Fruit fly (Drosophila melanogaster) whole organism, embryonic: Measurements from ENCODE around the gene CG4297.

Experiments
- Asciz ChIP-seq: fragments of 200-800 bp; sonication (Bioruptor generic); optimal IDR thresholded peaks from 2 replicates; lab custom pipeline; 2017; ENCODE audit warnings: missing biosample characterization, mild to moderate bottlenecking, missing genetic modification characterization, missing genetic modification reagents
- CG11398 ChIP-seq: fragments of 200-800 bp; sonication (Bioruptor generic); optimal IDR thresholded peaks from 2 replicates; lab custom pipeline; 2016; ENCODE audit warnings: missing biosample characterization, missing genetic modification characterization
- CG1602 ChIP-seq: fragments of 200-800 bp; sonication (Bioruptor generic); optimal IDR thresholded peaks from 3 replicates; lab custom pipeline; 2016; ENCODE audit warnings: missing biosample characterization, missing genetic modification characterization
- CG17361 ChIP-seq: fragments of 200-800 bp; sonication (Bioruptor generic); IDR thresholded peaks from 3 replicates; pipeline ENCODE4 v1.3.6; 2022; ENCODE audit warnings: missing biosample characterization, missing genetic modification characterization
- CG17912 ChIP-seq: fragments of 200-800 bp; sonication (Bioruptor generic); optimal IDR thresholded peaks from 2 replicates; lab custom pipeline; 2018; ENCODE audit warnings: missing biosample characterization, mild to moderate bottlenecking, missing genetic modification characterization
- CG2120 ChIP-seq: fragments of 200-800 bp; sonication (Bioruptor generic); optimal IDR thresholded peaks from 3 replicates; lab custom pipeline; 2016; ENCODE audit warnings: missing biosample characterization, missing genetic modification characterization
- CG31224 ChIP-seq: fragments of 200-800 bp; sonication (Bioruptor generic); IDR thresholded peaks from 2 replicates; pipeline ENCODE4 v1.3.6; 2022; ENCODE audit warnings: missing biosample characterization, missing genetic modification characterization
- CG3163 ChIP-seq: fragments of 200-800 bp; sonication (Bioruptor generic); optimal IDR thresholded peaks from 3 replicates; lab custom pipeline; 2016; ENCODE audit warnings: missing biosample characterization, missing genetic modification characterization
- CG33557 ChIP-seq: fragments of 200-800 bp; sonication (Bioruptor generic); optimal IDR thresholded peaks from 2 replicates; lab custom pipeline; 2019; ENCODE audit warnings: missing biosample characterization, mild to moderate bottlenecking, missing genetic modification characterization, moderate library complexity
- CG4707 ChIP-seq: fragments of 200-800 bp; sonication (Bioruptor generic); optimal IDR thresholded peaks from 2 replicates; lab custom pipeline; 2018; ENCODE audit warnings: missing biosample characterization, mild to moderate bottlenecking, missing genetic modification characterization, moderate library complexity
- CG6689 ChIP-seq: fragments of 200-800 bp; sonication (Bioruptor generic); IDR thresholded peaks from 2 replicates; pipeline ENCODE4 v1.3.6; 2022; ENCODE audit warnings: missing biosample characterization, missing genetic modification characterization
- CG8290 ChIP-seq, 3 experiments: fragments of 200-800 bp; sonication (Bioruptor generic); optimal IDR thresholded peaks; 2 replicates each; lab custom pipeline; 2016 to 2019; ENCODE audit warnings: missing biosample characterization in 3 of 3, missing genetic modification characterization in 3 of 3, mild to moderate bottlenecking in 2 of 3, moderate library complexity in 1 of 3
- CG8478 ChIP-seq: fragments of >200 bp; optimal IDR thresholded peaks from 2 replicates; lab custom pipeline; 2018
- CG9609 ChIP-seq: fragments of 200-800 bp; sonication (Bioruptor generic); optimal IDR thresholded peaks from 3 replicates; lab custom pipeline; 2016; ENCODE audit warnings: missing biosample characterization, missing genetic modification characterization
- D19A ChIP-seq: fragments of 200-800 bp; optimal IDR thresholded peaks from 3 replicates; lab custom pipeline; 2019; ENCODE audit warnings: missing biosample characterization, mild to moderate bottlenecking, missing genetic modification characterization, moderate library complexity
- Dip2 ChIP-seq: fragments of 200-800 bp; sonication (Bioruptor generic); IDR thresholded peaks from 2 replicates; pipeline ENCODE4 v1.3.6; 2022; ENCODE audit warnings: missing biosample characterization, missing genetic modification characterization
- Fer3 ChIP-seq: fragments of 200-800 bp; sonication (Bioruptor generic); optimal IDR thresholded peaks from 2 replicates; lab custom pipeline; 2018; ENCODE audit warnings: missing biosample characterization, mild to moderate bottlenecking, missing genetic modification characterization, moderate library complexity
- H15 ChIP-seq: fragments of 200-800 bp; sonication (Bioruptor generic); IDR thresholded peaks from 3 replicates; pipeline ENCODE4 v1.3.6; 2022; ENCODE audit warnings: missing biosample characterization, missing genetic modification characterization
- Hey ChIP-seq: fragments of 200-800 bp; sonication (Bioruptor generic); optimal IDR thresholded peaks from 3 replicates; lab custom pipeline; 2018; ENCODE audit warnings: missing biosample characterization, mild to moderate bottlenecking, missing genetic modification characterization
- Hr3 ChIP-seq: fragments of 200-800 bp; sonication (Bioruptor generic); optimal IDR thresholded peaks from 3 replicates; lab custom pipeline; 2016; ENCODE audit warnings: missing biosample characterization, missing genetic modification characterization
- MBD-R2 ChIP-seq: fragments of 200-800 bp; sonication (Bioruptor generic); IDR thresholded peaks from 2 replicates; pipeline ENCODE4 v1.3.6; 2022; ENCODE audit warnings: missing biosample characterization, missing genetic modification characterization
- Meics ChIP-seq: fragments of 200-800 bp; sonication (Bioruptor generic); optimal IDR thresholded peaks from 2 replicates; lab custom pipeline; 2017; ENCODE audit warnings: missing biosample characterization, mild to moderate bottlenecking, missing genetic modification characterization
- Sox102F ChIP-seq: fragments of 200-800 bp; sonication (Bioruptor generic); optimal IDR thresholded peaks from 2 replicates; lab custom pipeline; 2018; ENCODE audit warnings: missing biosample characterization, mild to moderate bottlenecking, missing genetic modification characterization, moderate library complexity
- Sry-β ChIP-seq: fragments of 200-800 bp; sonication (Bioruptor generic); optimal IDR thresholded peaks from 2 replicates; lab custom pipeline; 2018; ENCODE audit warnings: missing biosample characterization, mild to moderate bottlenecking, missing genetic modification characterization, moderate library complexity
- ab ChIP-seq: fragments of 200-800 bp; sonication (Bioruptor generic); optimal IDR thresholded peaks from 2 replicates; lab custom pipeline; 2016; ENCODE audit warnings: missing biosample characterization, missing genetic modification characterization
- ac ChIP-seq: fragments of 200-800 bp; sonication (Bioruptor generic); optimal IDR thresholded peaks from 3 replicates; lab custom pipeline; 2017; ENCODE audit warnings: missing biosample characterization, mild to moderate bottlenecking, missing genetic modification characterization
- chif ChIP-seq, 2 experiments: fragments of 200-800 bp; sonication (Bioruptor generic); optimal IDR thresholded peaks; 3 replicates each; lab custom pipeline; 2016; ENCODE audit warnings: missing biosample characterization in 2 of 2, missing genetic modification characterization in 2 of 2
- crc ChIP-seq: fragments of 200-800 bp; sonication (Bioruptor generic); optimal IDR thresholded peaks from 2 replicates; lab custom pipeline; 2016; ENCODE audit warnings: missing biosample characterization, missing genetic modification characterization
- dati ChIP-seq: fragments of 200-800 bp; sonication (Bioruptor generic); IDR thresholded peaks from 2 replicates; pipeline ENCODE4 v1.3.6; 2022; ENCODE audit warnings: missing biosample characterization, missing genetic modification characterization
- dm ChIP-seq: fragments of 200-800 bp; sonication (Bioruptor generic); optimal IDR thresholded peaks from 3 replicates; lab custom pipeline; 2016; ENCODE audit warnings: missing biosample characterization, missing genetic modification characterization
- fd3F ChIP-seq: fragments of 200-800 bp; sonication (Bioruptor generic); optimal IDR thresholded peaks from 2 replicates; lab custom pipeline; 2018; ENCODE audit warnings: missing biosample characterization, mild to moderate bottlenecking, missing genetic modification characterization, moderate library complexity
- ftz-f1 ChIP-seq: fragments of 200-800 bp; sonication (Bioruptor generic); optimal IDR thresholded peaks from 2 replicates; lab custom pipeline; 2016; ENCODE audit warnings: missing biosample characterization, missing genetic modification characterization
- fu2 ChIP-seq: fragments of 200-800 bp; sonication (Bioruptor generic); optimal IDR thresholded peaks from 2 replicates; lab custom pipeline; 2016; ENCODE audit warnings: missing biosample characterization, missing genetic modification characterization
- gcm2 ChIP-seq: fragments of 200-800 bp; sonication (Bioruptor generic); optimal IDR thresholded peaks from 2 replicates; lab custom pipeline; 2016; ENCODE audit warnings: missing biosample characterization, missing genetic modification characterization
- gem ChIP-seq: fragments of 200-800 bp; sonication (Bioruptor generic); optimal IDR thresholded peaks from 2 replicates; lab custom pipeline; 2019; ENCODE audit warnings: missing biosample characterization, mild to moderate bottlenecking, missing genetic modification characterization, moderate library complexity
- hth ChIP-seq: fragments of >200 bp; optimal IDR thresholded peaks from 2 replicates; lab custom pipeline; 2017; ENCODE audit warnings: inconsistent platforms
- ken ChIP-seq: fragments of 200-800 bp; sonication (Bioruptor generic); IDR thresholded peaks from 3 replicates; pipeline ENCODE4 v1.3.6; 2022; ENCODE audit warnings: missing biosample characterization, missing genetic modification characterization
- lbe ChIP-seq: fragments of 200-800 bp; sonication (Bioruptor generic); optimal IDR thresholded peaks from 2 replicates; lab custom pipeline; 2016; ENCODE audit warnings: missing biosample characterization, mild to moderate bottlenecking, missing genetic modification characterization
- lilli ChIP-seq: fragments of 200-800 bp; sonication (Bioruptor generic); optimal IDR thresholded peaks from 3 replicates; lab custom pipeline; 2016; ENCODE audit warnings: missing biosample characterization, missing genetic modification characterization
- lmd ChIP-seq: fragments of 200-800 bp; sonication (Bioruptor generic); IDR thresholded peaks from 2 replicates; pipeline ENCODE4 v1.3.6; 2022; ENCODE audit warnings: missing biosample characterization, missing genetic modification characterization
- maf-S ChIP-seq: fragments of 200-800 bp; sonication (Bioruptor generic); optimal IDR thresholded peaks from 2 replicates; lab custom pipeline; 2016; ENCODE audit warnings: missing biosample characterization, missing genetic modification characterization
- p53 ChIP-seq: fragments of 200-800 bp; sonication (Bioruptor generic); optimal IDR thresholded peaks from 2 replicates; lab custom pipeline; 2016; ENCODE audit warnings: missing biosample characterization, missing genetic modification characterization
- pros ChIP-seq: fragments of 200-800 bp; sonication (Bioruptor generic); optimal IDR thresholded peaks from 3 replicates; lab custom pipeline; 2019; ENCODE audit warnings: missing biosample characterization, mild to moderate bottlenecking, missing genetic modification characterization, moderate library complexity
- ranshi ChIP-seq: fragments of 200-800 bp; sonication (Bioruptor generic); IDR thresholded peaks from 2 replicates; pipeline ENCODE4 v1.3.6; 2022; ENCODE audit warnings: missing biosample characterization, missing genetic modification characterization
- ro ChIP-seq: fragments of 200-800 bp; sonication (Bioruptor generic); IDR thresholded peaks from 2 replicates; pipeline ENCODE4 v1.3.6; 2022; ENCODE audit warnings: missing biosample characterization, missing genetic modification characterization
- scrt ChIP-seq: fragments of 200-800 bp; sonication (Bioruptor generic); optimal IDR thresholded peaks from 2 replicates; lab custom pipeline; 2018; ENCODE audit warnings: missing biosample characterization, mild to moderate bottlenecking, missing genetic modification characterization, moderate library complexity
- seq ChIP-seq: fragments of 200-800 bp; sonication (Bioruptor generic); IDR thresholded peaks from 2 replicates; pipeline ENCODE4 v1.3.6; 2022; ENCODE audit warnings: missing biosample characterization, missing genetic modification characterization
- sima ChIP-seq: fragments of 200-800 bp; sonication (Bioruptor generic); optimal IDR thresholded peaks from 2 replicates; lab custom pipeline; 2016; ENCODE audit warnings: missing biosample characterization, missing genetic modification characterization
- sisA ChIP-seq: fragments of 200-800 bp; sonication (Bioruptor generic); IDR thresholded peaks from 2 replicates; pipeline ENCODE4 v1.3.6; 2022; ENCODE audit warnings: missing biosample characterization, missing genetic modification characterization
- tna ChIP-seq: fragments of 200-800 bp; sonication (Bioruptor generic); IDR thresholded peaks from 2 replicates; pipeline ENCODE4 v1.3.6; 2022; ENCODE audit warnings: missing biosample characterization, missing genetic modification characterization; ENCODE audit not compliant: partially characterized antibody
- zfh1 ChIP-seq: fragments of 200-800 bp; sonication (Bioruptor generic); IDR thresholded peaks from 3 replicates; pipeline ENCODE4 v1.3.6; 2022; ENCODE audit warnings: missing biosample characterization, missing genetic modification characterization

Gene CG4297

DNA sequence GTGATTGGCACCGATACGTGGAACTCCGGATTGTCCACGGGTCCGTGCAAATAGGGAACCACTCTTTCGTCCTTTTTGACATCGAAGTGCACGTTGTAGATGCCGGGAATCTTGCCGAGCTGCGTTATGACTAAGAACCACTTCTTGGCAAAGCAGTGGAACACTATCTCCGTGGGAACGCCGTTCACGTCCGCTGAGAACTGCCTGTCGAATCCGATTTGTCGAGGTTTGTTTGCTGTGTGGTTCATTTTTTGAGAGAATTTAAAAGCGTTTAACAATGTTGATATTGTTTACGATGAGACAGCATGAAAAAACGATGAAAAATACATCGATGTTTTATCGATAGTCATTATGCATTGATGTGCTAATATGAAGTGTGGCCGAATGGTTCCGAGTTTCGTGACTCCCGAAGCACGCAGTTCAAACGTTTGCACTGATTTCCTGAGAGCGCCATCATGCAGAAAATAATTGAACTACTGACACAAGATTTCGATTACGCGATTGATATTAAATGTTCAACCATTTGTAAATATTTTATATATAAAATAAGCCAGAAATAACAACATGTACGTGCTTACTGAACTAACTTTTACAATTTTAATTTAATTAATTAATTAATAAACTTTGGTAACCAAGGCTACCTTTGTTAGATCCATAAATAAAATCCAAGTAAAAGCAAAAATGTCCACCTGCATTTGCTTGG lies 50.7 kb downstream of the CG4297 start, which contains the start of the genes CG11885 and CG13692:
Gene CG11885, minus strand, starts transcription at position 332 of the 703 bp plus-strand sequence.
Gene CG13692, plus strand, starts transcription at position 653 of the 703 bp plus-strand sequence.
- TF ChIP-seq ken (GFP tag; lab: Robert Waterston, UW) (peak; percentile 51; the same call in 2 of the 3 replicates), ac (GFP tag; lab: Kevin White, UChicago) (no peak), Meics (GFP tag; lab: Kevin White, UChicago) (peak; percentile 40), CG1602 (GFP tag; lab: Kevin White, UChicago) (no peak), Hr3 (GFP tag; lab: Kevin White, UChicago) (no peak), Fer3 (tag; lab: Kevin White, UChicago) (peak; percentile 34), CG9609 (GFP tag; lab: Kevin White, UChicago) (peak; percentile 0), D19A (peak; percentile 35), ab (GFP tag; lab: Kevin White, UChicago) (no peak), CG17912 (GFP tag; lab: Kevin White, UChicago) (peak; percentile 66), Dip2 (GFP tag; lab: Robert Waterston, UW) (no peak), MBD-R2 (GFP tag; lab: Robert Waterston, UW) (peak; percentile 87), lmd (GFP tag; lab: Robert Waterston, UW) (no peak; the same call in 1 of the 2 replicates), dm (GFP tag; lab: Kevin White, UChicago) (peak; percentile 79), ftz-f1 (GFP tag; lab: Kevin White, UChicago) (peak; percentile 58), lbe (peak; percentile 38), ranshi (GFP tag; lab: Robert Waterston, UW) (peak; percentile 30; the same call in 1 of the 2 replicates), CG4707 (peak; percentile 1), CG2120 (GFP tag; lab: Kevin White, UChicago) (peak; percentile 51), CG6689 (GFP tag; lab: Robert Waterston, UW) (no peak), CG31224 (no peak), scrt (GFP tag; lab: Kevin White, UChicago) (no peak), gem (tag; lab: Kevin White, UChicago) (peak; percentile 31), hth (no peak), CG8478 (no peak), fu2 (GFP tag; lab: Kevin White, UChicago) (peak; percentile 12), fd3F (GFP tag; lab: Kevin White, UChicago) (peak; percentile 27), Asciz (GFP tag; lab: Kevin White, UChicago) (no peak), CG17361 (GFP tag; lab: Robert Waterston, UW) (peak; percentile 35; the same call in 1 of the 3 replicates), CG11398 (GFP tag; lab: Kevin White, UChicago) (peak; percentile 6), ro (GFP tag; lab: Robert Waterston, UW) (no peak), pros (GFP tag; lab: Kevin White, UChicago) (no peak), tna (peak; percentile 95), crc (GFP tag; lab: Kevin White, UChicago) (no peak), CG33557 (GFP tag; lab: Kevin White, UChicago) (no peak), maf-S (GFP tag; lab: Kevin White, UChicago) (no peak), dati (GFP tag; lab: Robert Waterston, UW) (no peak), Sox102F (GFP tag; lab: Kevin White, UChicago) (no peak), zfh1 (no peak), CG8290 (GFP tag; optimal IDR thresholded peaks at IDR 0.05; lab: Kevin White, UChicago) (peak; percentile 93), CG8290 (tag; optimal IDR thresholded peaks at IDR 0.05; lab: Kevin White, UChicago) (peak in 1 of 2 experiments; percentile 88), seq (GFP tag; lab: Robert Waterston, UW) (no peak), CG3163 (GFP tag; lab: Kevin White, UChicago) (peak; percentile 18), H15 (no peak), p53 (GFP tag; lab: Kevin White, UChicago) (no peak), sima (no peak), Sry-β (GFP tag; lab: Kevin White, UChicago) (peak; percentile 38), sisA (GFP tag; lab: Robert Waterston, UW) (no peak), chif (GFP tag; optimal IDR thresholded peaks at IDR 0.05; lab: Kevin White, UChicago) (no peak), Hey (no peak), gcm2 (no peak), lilli (peak; percentile 38)
